Worm (Caenorhabditis elegans): ENCODE results near the gene C08H9.18.

DNA sequence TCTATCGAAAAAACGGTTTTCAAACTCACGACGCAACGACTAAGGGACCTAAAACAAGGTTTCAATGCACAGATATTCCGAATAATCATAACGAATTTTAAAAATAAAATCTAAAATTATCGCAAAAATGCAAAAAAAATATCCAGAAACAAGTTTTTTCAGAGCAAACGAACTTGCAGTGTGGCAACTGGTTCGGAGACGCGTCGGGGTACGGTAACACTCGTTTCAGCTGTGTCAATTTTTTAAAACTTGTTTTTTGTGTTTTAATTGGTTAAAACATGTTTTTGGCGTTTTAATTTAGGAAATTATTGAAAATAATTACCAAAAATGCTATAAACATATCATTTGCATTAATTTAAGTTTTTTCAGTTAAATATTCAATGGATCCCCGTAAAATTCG, 30.4 kb upstream of the C08H9.18 start, which contains the start of gene C08H9.16:
- no peak for TF ChIP-seq dao-5 (tag; optimal IDR thresholded peaks at IDR 0.05)
- TF ChIP-seq him-1 (tag; optimal IDR thresholded peaks at IDR 0.05): no peak
- TF ChIP-seq W03F9.2 (tag; optimal IDR thresholded peaks at IDR 0.05): peak; percentile 74
